Worm (Caenorhabditis elegans) whole organism, L4 larva: ENCODE data around the gene F14F9.8.
A peak's percentile ranks its signal among the peaks of the same experiment; 100 is the strongest.

Experiments
- F44E2.7 ChIP-seq: fragments of 200-800 bp; sonication (Bioruptor generic); IDR thresholded peaks from 2 replicates; pipeline ENCODE4 v2.1.2; 2022; ENCODE audit warnings: missing genetic modification characterization, missing compliant biosample characterization
- F49E8.2 ChIP-seq: sonication (generic microtip); optimal IDR thresholded peaks from 2 replicates; lab custom pipeline; 2016; ENCODE audit warnings: missing compliant biosample characterization, mild to moderate bottlenecking, missing genetic modification characterization, borderline replicate concordance
- R02D3.7 ChIP-seq: fragments of 150-350 bp; sonication (generic microtip); optimal IDR thresholded peaks from 3 replicates; lab custom pipeline; 2014; ENCODE audit warnings: missing biosample characterization, missing genetic modification characterization
- aha-1 ChIP-seq: fragments of 150-350 bp; peaks from one replicate; lab custom pipeline; 2014; ENCODE audit warnings: missing biosample characterization, missing genetic modification characterization
- aly-2 ChIP-seq: sonication (generic microtip); optimal IDR thresholded peaks from 2 replicates; lab custom pipeline; 2018; ENCODE audit warnings: missing biosample characterization, missing genetic modification characterization
- ceh-20 ChIP-seq: fragments of 200-800 bp; sonication (Bioruptor generic); IDR thresholded peaks from 2 replicates; pipeline ENCODE4 v1.3.6; 2022; ENCODE audit warnings: missing genetic modification reagents, missing genetic modification characterization, missing compliant biosample characterization
- daf-12 ChIP-seq: fragments of 150-350 bp; optimal IDR thresholded peaks from 2 replicates; lab custom pipeline; 2014; ENCODE audit warnings: missing biosample characterization, missing genetic modification reagents, missing genetic modification characterization
- daf-16 ChIP-seq, 3 experiments: sonication (generic microtip); optimal IDR thresholded peaks; 2 replicates each; lab custom pipeline; 2016 to 2017; ENCODE audit warnings: missing genetic modification characterization in 3 of 3, missing genetic modification reagents in 3 of 3, mild to moderate bottlenecking in 2 of 3, missing compliant biosample characterization in 2 of 3, missing biosample characterization in 1 of 3, moderate library complexity in 1 of 3
- dmd-6 ChIP-seq: fragments of 200-800 bp; sonication (Bioruptor generic); IDR thresholded peaks from 2 replicates; pipeline ENCODE4 v1.3.6; 2022; ENCODE audit warnings: missing genetic modification reagents, missing genetic modification characterization, missing compliant biosample characterization
- dmd-8 ChIP-seq: fragments of 200-800 bp; sonication (Bioruptor generic); IDR thresholded peaks from 2 replicates; pipeline ENCODE4 v1.3.6; 2022; ENCODE audit warnings: missing genetic modification characterization, missing compliant biosample characterization
- dpl-1 ChIP-seq: fragments of 150-350 bp; optimal IDR thresholded peaks from 2 replicates; lab custom pipeline; 2014; ENCODE audit warnings: missing biosample characterization, missing genetic modification reagents, missing genetic modification characterization
- dve-1 ChIP-seq: sonication (generic microtip); optimal IDR thresholded peaks from 2 replicates; lab custom pipeline; 2017; ENCODE audit warnings: antibody characterized with exemption, mild to moderate bottlenecking, missing genetic modification characterization, missing compliant biosample characterization; ENCODE audit not compliant: insufficient read depth
- hif-1 ChIP-seq, 2 experiments: sonication (generic microtip); optimal IDR thresholded peaks; 2 replicates each; lab custom pipeline; 2016 to 2017; ENCODE audit warnings: missing compliant biosample characterization in 2 of 2, missing genetic modification characterization in 2 of 2, missing genetic modification reagents in 2 of 2, missing genotype in 2 of 2, mild to moderate bottlenecking in 1 of 2
- hlh-11 ChIP-seq: fragments of 200-800 bp; sonication (Bioruptor generic); optimal IDR thresholded peaks from 2 replicates; lab custom pipeline; 2018; ENCODE audit warnings: mild to moderate bottlenecking, missing genetic modification characterization, missing compliant biosample characterization
- hlh-30 ChIP-seq: sonication (generic microtip); optimal IDR thresholded peaks from 2 replicates; lab custom pipeline; 2017; ENCODE audit warnings: antibody characterized with exemption, mild to moderate bottlenecking, missing genetic modification characterization, missing compliant biosample characterization; ENCODE audit not compliant: insufficient read depth
- hmg-1.1 ChIP-seq: fragments of 200-800 bp; sonication (Bioruptor generic); IDR thresholded peaks from 2 replicates; pipeline ENCODE4 v1.3.6; 2022; ENCODE audit warnings: missing genetic modification reagents, missing genetic modification characterization, missing compliant biosample characterization
- lin-1 ChIP-seq: fragments of 200-800 bp; sonication (Bioruptor generic); IDR thresholded peaks from 2 replicates; pipeline ENCODE4 v1.3.6; 2022; ENCODE audit warnings: missing genetic modification reagents, missing genetic modification characterization, missing compliant biosample characterization
- lin-13 ChIP-seq: fragments of 150-350 bp; optimal IDR thresholded peaks from 2 replicates; lab custom pipeline; 2014; ENCODE audit warnings: missing biosample characterization, missing genetic modification reagents, missing genetic modification characterization
- lin-38 ChIP-seq: fragments of 200-800 bp; sonication (Bioruptor generic); IDR thresholded peaks from 2 replicates; pipeline ENCODE4 v1.3.6; 2022; ENCODE audit warnings: missing genetic modification reagents, missing genetic modification characterization, missing compliant biosample characterization
- lir-3 ChIP-seq: sonication (generic microtip); optimal IDR thresholded peaks from 2 replicates; lab custom pipeline; 2016; ENCODE audit warnings: mild to moderate bottlenecking, missing genetic modification characterization, missing compliant biosample characterization
- madf-5 ChIP-seq, 2 experiments: fragments of 200-800 bp; sonication (Bioruptor generic); IDR thresholded peaks; 2 replicates each; pipeline ENCODE4 v1.3.6; 2022; ENCODE audit warnings: missing compliant biosample characterization in 2 of 2, missing genetic modification characterization in 2 of 2
- mdl-1 ChIP-seq, 2 experiments: fragments of 150-350 bp in 1 of 2; sonication (generic microtip) in 1 of 2; optimal IDR thresholded peaks; 2 replicates each; lab custom pipeline; 2014 to 2017; ENCODE audit warnings: missing biosample characterization in 2 of 2, missing genetic modification characterization in 2 of 2
- mes-2 ChIP-seq: sonication (generic microtip); optimal IDR thresholded peaks from 2 replicates; lab custom pipeline; 2016; ENCODE audit warnings: missing genotype, mild to moderate bottlenecking, missing genetic modification characterization, missing compliant biosample characterization; ENCODE audit not compliant: poor library complexity, severe bottlenecking
- mxl-3 ChIP-seq: fragments of 200-800 bp; sonication (Bioruptor generic); optimal IDR thresholded peaks from 2 replicates; lab custom pipeline; 2018; ENCODE audit warnings: mild to moderate bottlenecking, missing genetic modification characterization, missing compliant biosample characterization
- nhr-10 ChIP-seq: fragments of 150-350 bp; optimal IDR thresholded peaks from 2 replicates; lab custom pipeline; 2014; ENCODE audit warnings: missing biosample characterization, missing genetic modification characterization
- nhr-11 ChIP-seq: fragments of 150-350 bp; optimal IDR thresholded peaks from 2 replicates; lab custom pipeline; 2014; ENCODE audit warnings: missing biosample characterization, missing genetic modification characterization
- nhr-25 ChIP-seq: sonication (generic microtip); optimal IDR thresholded peaks from 2 replicates; lab custom pipeline; 2017; ENCODE audit warnings: missing genetic modification characterization, mild to moderate bottlenecking, missing compliant biosample characterization, antibody characterized with exemption, moderate library complexity, borderline replicate concordance; ENCODE audit not compliant: insufficient read depth
- nhr-28 ChIP-seq: fragments of 150-350 bp; optimal IDR thresholded peaks from 2 replicates; lab custom pipeline; 2014; ENCODE audit warnings: missing biosample characterization, missing genetic modification characterization
- nhr-6 ChIP-seq: fragments of 150-350 bp; optimal IDR thresholded peaks from 2 replicates; lab custom pipeline; 2014; ENCODE audit warnings: missing biosample characterization, missing genetic modification characterization
- nhr-77 ChIP-seq: fragments of 150-350 bp; optimal IDR thresholded peaks from 2 replicates; lab custom pipeline; 2014; ENCODE audit warnings: missing biosample characterization, missing genetic modification characterization
- pqm-1 ChIP-seq: sonication (generic microtip); optimal IDR thresholded peaks from 2 replicates; lab custom pipeline; 2017; ENCODE audit warnings: missing biosample characterization, missing genetic modification characterization
- rbr-2 ChIP-seq: sonication (generic microtip); optimal IDR thresholded peaks from 2 replicates; lab custom pipeline; 2016; ENCODE audit warnings: missing genotype, missing genetic modification characterization, missing compliant biosample characterization
- snpc-1.2 ChIP-seq: fragments of 200-800 bp; sonication (Bioruptor generic); IDR thresholded peaks from 2 replicates; pipeline ENCODE4 v1.3.6; 2022; ENCODE audit warnings: missing genetic modification reagents, missing genetic modification characterization, missing compliant biosample characterization
- unc-62 ChIP-seq, 3 experiments: fragments of 150-350 bp in 1 of 3; sonication (generic microtip); optimal IDR thresholded peaks in 2 of 3; peaks in 1 of 3; 1 replicate in 1 of 3; 2 replicates in 2 of 3; lab custom pipeline; 2014 to 2017; ENCODE audit warnings: missing biosample characterization in 3 of 3, missing genetic modification characterization in 3 of 3, missing genetic modification reagents in 3 of 3, missing genotype in 1 of 3
- zip-11 ChIP-seq: fragments of 200-800 bp; sonication (Bioruptor generic); IDR thresholded peaks from 2 replicates; pipeline ENCODE4 v1.3.6; 2022; ENCODE audit warnings: missing genetic modification characterization, missing compliant biosample characterization
- zip-2 ChIP-seq: fragments of 150-350 bp; optimal IDR thresholded peaks from 2 replicates; lab custom pipeline; 2014; ENCODE audit warnings: missing biosample characterization, missing genetic modification characterization
- ztf-7 ChIP-seq: fragments of 150-350 bp; optimal IDR thresholded peaks from 2 replicates; lab custom pipeline; 2014; ENCODE audit warnings: missing biosample characterization, missing genetic modification characterization

F14F9.8 gene

ce11 chrV:5119109-5119508, 11.0 kb upstream of the F14F9.8 start, which contains the start of gene C04F5.9:
Gene C04F5.9, minus strand, starts transcription at chrV:5119209.
- TF ChIP-seq lin-13 (GFP tag; lab: Kevin White, UChicago) (no peak), mes-2 (peak; percentile 21)

ce11 chrV:5119679-5120078, 10.4 kb upstream of the F14F9.8 start, which contains the start of gene sid-1:
Gene sid-1, plus strand, starts transcription at chrV:5119970.
- TF ChIP-seq daf-16 (GFP tag; optimal IDR thresholded peaks at IDR 0.05; lab: Kevin White, UChicago) (no peak), daf-16 (tag; optimal IDR thresholded peaks at IDR 0.05; lab: Kevin White, UChicago) (peak; percentile 81), pqm-1 (peak; percentile 59), lir-3 (tag; lab: Kevin White, UChicago) (no peak), F44E2.7 (GFP tag; lab: Robert Waterston, UW) (no peak), dmd-6 (peak; percentile 8; the same call in 1 of the 2 replicates), dve-1 (peak; percentile 5), nhr-28 (tag; lab: Kevin White, UChicago) (peak; percentile 54), hlh-11 (no peak)
- TF ChIP-seq, all 104 proteins: peak for 5

ce11 chrV:5126793-5127192, 3.3 kb upstream of the F14F9.8 start, which contains the start of gene F14F9.5:
Gene F14F9.5, plus strand, starts transcription at chrV:5127093.
- no peak for TF ChIP-seq dmd-8 (GFP tag; lab: Robert Waterston, UW)
- no peak for TF ChIP-seq hif-1 (tag; optimal IDR thresholded peaks at IDR 0.05; lab: Kevin White, UChicago)
- no peak for TF ChIP-seq R02D3.7 (tag; lab: Kevin White, UChicago)
- TF ChIP-seq hlh-11, result no peak

- TF ChIP-seq unc-62 (GFP tag; optimal IDR thresholded peaks at IDR 0.05 in 1 of 2; lab: Kevin White, UChicago) (peak in 1 of 2 experiments; percentile 85), unc-62 (tag; optimal IDR thresholded peaks at IDR 0.05; lab: Kevin White, UChicago) (no peak), nhr-77 (tag; lab: Kevin White, UChicago) (peak; percentile 8), daf-16 (GFP tag; optimal IDR thresholded peaks at IDR 0.05; lab: Kevin White, UChicago) (no peak), daf-16 (tag; optimal IDR thresholded peaks at IDR 0.05; lab: Kevin White, UChicago) (no peak), lir-3 (tag; lab: Kevin White, UChicago) (no peak), hif-1 (tag; optimal IDR thresholded peaks at IDR 0.05; lab: Kevin White, UChicago) (peak in 1 of 2 experiments; percentile 46), dpl-1 (GFP tag; lab: Kevin White, UChicago) (peak; percentile 20), hlh-30 (tag; lab: Kevin White, UChicago) (peak; percentile 40), ztf-7 (peak; percentile 64), nhr-11 (tag; lab: Kevin White, UChicago) (peak; percentile 35), aha-1 (peak; percentile 70), hlh-11 (peak; percentile 19), mdl-1 (tag; optimal IDR thresholded peaks at IDR 0.05; lab: Kevin White, UChicago) (no peak), nhr-28 (tag; lab: Kevin White, UChicago) (peak; percentile 83), nhr-6 (tag; lab: Kevin White, UChicago) (peak; percentile 57), mxl-3 (no peak), F49E8.2 (tag; lab: Kevin White, UChicago) (no peak), zip-2 (tag; lab: Kevin White, UChicago) (peak; percentile 99)
These were observed 1.3 kb downstream of the F14F9.8 start for ce11 chrV:5131380-5131779.

- TF ChIP-seq snpc-1.2 (GFP tag; lab: Robert Waterston, UW) (no peak), madf-5 (GFP tag; IDR thresholded peaks at IDR 0.05; lab: Robert Waterston, UW) (no peak), lin-38 (GFP tag; lab: Robert Waterston, UW) (no peak), nhr-25 (tag; lab: Kevin White, UChicago) (no peak), daf-12 (tag; lab: Kevin White, UChicago) (no peak), lin-1 (no peak), aly-2 (tag; lab: Kevin White, UChicago) (no peak), hmg-1.1 (GFP tag; lab: Robert Waterston, UW) (no peak), nhr-10 (tag; lab: Kevin White, UChicago) (no peak), zip-11 (no peak), rbr-2 (no peak), ceh-20 (GFP tag; lab: Robert Waterston, UW) (no peak)
- TF ChIP-seq, all 104 proteins: peak for 0
These were observed 2.3 kb downstream of the F14F9.8 start, which contains the start of gene F14F9.4 for ce11 chrV:5132441-5132840. Gene F14F9.4, plus strand, starts transcription at chrV:5132741.
